Comparison of ENCODE assay signal across 6 worm cellular contexts in the genomic region with DNA sequence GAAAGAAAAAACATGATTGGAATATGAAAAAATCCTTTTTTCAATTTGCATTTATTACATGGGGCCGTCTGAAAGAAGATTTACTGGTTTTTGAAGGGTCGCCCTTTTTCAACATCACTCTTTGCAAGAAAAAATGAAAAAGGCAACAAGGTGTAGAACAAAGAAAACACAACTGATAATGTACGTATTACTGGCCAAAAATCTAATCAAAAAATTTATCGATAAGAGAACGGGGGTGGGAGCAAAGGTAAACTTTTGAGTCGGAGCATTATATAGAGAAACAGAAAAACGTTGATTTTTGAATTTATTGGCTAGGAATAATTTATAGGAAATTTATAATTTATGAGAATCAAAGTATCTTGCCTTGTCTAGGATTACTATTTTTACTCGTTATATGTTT.
A peak's percentile ranks its signal among the peaks of the same experiment; 100 is the strongest.
TF ChIP-seq lines count a peak whose summit lies in the region.

No protein-coding gene starts in this region.

TF ChIP-seq in whole organism, L1 larva, 84 proteins besides CTCF, POLR2A, EP300 and RAD21:
- TF ChIP-seq elt-2 (tag; optimal IDR thresholded peaks at IDR 0.05; lab: Kevin White, UChicago) (peak; percentile 45), efl-1 (optimal IDR thresholded peaks at IDR 0.05; lab: Kevin White, UChicago) (no peak), efl-1 (GFP tag; optimal IDR thresholded peaks at IDR 0.05 in 1 of 2; lab: Kevin White, UChicago) (peak in 1 of 2 experiments; percentile 81), swsn-7 (tag; optimal IDR thresholded peaks at IDR 0.05; lab: Kevin White, UChicago) (no peak), aly-2 (tag; optimal IDR thresholded peaks at IDR 0.05; lab: Kevin White, UChicago) (no peak)

TF ChIP-seq in whole organism, L2 larva, 48 proteins besides CTCF, POLR2A, EP300 and RAD21:
- TF ChIP-seq nhr-23 (tag; optimal IDR thresholded peaks at IDR 0.05; lab: Kevin White, UChicago) (no peak), fos-1 (tag; optimal IDR thresholded peaks at IDR 0.05; lab: Kevin White, UChicago) (peak; percentile 60)

TF ChIP-seq in whole organism, L3 larva, 47 proteins besides CTCF, POLR2A, EP300 and RAD21:
- TF ChIP-seq hmg-11 (tag; optimal IDR thresholded peaks at IDR 0.05; lab: Kevin White, UChicago) (no peak), nhr-12 (tag; optimal IDR thresholded peaks at IDR 0.05; lab: Kevin White, UChicago) (no peak), pqm-1 (tag; optimal IDR thresholded peaks at IDR 0.05; lab: Kevin White, UChicago) (peak; percentile 43), fkh-2 (tag; optimal IDR thresholded peaks at IDR 0.05; lab: Kevin White, UChicago) (no peak), ceh-9 (tag; optimal IDR thresholded peaks at IDR 0.05; lab: Kevin White, UChicago) (no peak), elt-2 (tag; optimal IDR thresholded peaks at IDR 0.05; lab: Kevin White, UChicago) (peak; percentile 76)
TF ChIP-seq in whole organism, L3 larva: peak in this region for 2.

TF ChIP-seq in whole organism, L4 larva, 104 proteins besides CTCF, POLR2A, EP300 and RAD21:
- TF ChIP-seq nhr-28 (tag; optimal IDR thresholded peaks at IDR 0.05; lab: Kevin White, UChicago) (peak; percentile 39), daf-16 (GFP tag; optimal IDR thresholded peaks at IDR 0.05; lab: Kevin White, UChicago) (no peak), daf-16 (tag; optimal IDR thresholded peaks at IDR 0.05; lab: Kevin White, UChicago) (peak; percentile 60), lsy-2 (tag; optimal IDR thresholded peaks at IDR 0.05; lab: Kevin White, UChicago) (no peak), pqm-1 (tag; optimal IDR thresholded peaks at IDR 0.05; lab: Kevin White, UChicago) (peak; percentile 85), F37D6.2 (tag; optimal IDR thresholded peaks at IDR 0.05; lab: Kevin White, UChicago) (no peak), dmd-6 (GFP tag; IDR thresholded peaks at IDR 0.05; lab: Robert Waterston, UW) (peak; percentile 23; the same call in 1 of the 2 replicates), F49E8.2 (tag; optimal IDR thresholded peaks at IDR 0.05; lab: Kevin White, UChicago; ENCODE audit: borderline replicate concordance) (no peak)

TF ChIP-seq in whole organism, late embryonic, 69 proteins besides CTCF, POLR2A, EP300 and RAD21:
- TF ChIP-seq nhr-232 (tag; optimal IDR thresholded peaks at IDR 0.05; lab: Kevin White, UChicago) (no peak), eyg-1 (tag; optimal IDR thresholded peaks at IDR 0.05; lab: Kevin White, UChicago) (no peak), hlh-30 (tag; optimal IDR thresholded peaks at IDR 0.05; lab: Kevin White, UChicago; ENCODE audit: insufficient read depth) (no peak), ref-2 (tag; optimal IDR thresholded peaks at IDR 0.05; lab: Kevin White, UChicago) (no peak), elt-2 (tag; optimal IDR thresholded peaks at IDR 0.05; lab: Kevin White, UChicago) (peak; percentile 26)

TF ChIP-seq in whole organism, young adult, 124 proteins besides CTCF, POLR2A, EP300 and RAD21:
- TF ChIP-seq nhr-80 (tag; optimal IDR thresholded peaks at IDR 0.05; lab: Kevin White, UChicago), result peak; percentile 57
- TF ChIP-seq F57A8.1 (GFP tag; optimal IDR thresholded peaks at IDR 0.05; lab: Kevin White, UChicago), result no peak
TF ChIP-seq in whole organism, young adult: peak in this region for 1.
